Worm (Caenorhabditis elegans) whole organism, L4 larva: ENCODE measurements around the gene mrps-31.

Experiments used
- D1046.2 ChIP-seq: fragments of 200-800 bp; sonication (Bioruptor generic); IDR thresholded peaks from 2 replicates; pipeline ENCODE4 v1.3.6; 2022; ENCODE audit warnings: missing genetic modification characterization, missing compliant biosample characterization
- R02D3.7 ChIP-seq: fragments of 150-350 bp; sonication (generic microtip); optimal IDR thresholded peaks from 3 replicates; lab custom pipeline; 2014; ENCODE audit warnings: missing biosample characterization, missing genetic modification characterization
- ZK337.2 ChIP-seq: fragments of 200-800 bp; sonication (Bioruptor generic); IDR thresholded peaks from 2 replicates; pipeline ENCODE4 v1.3.6; 2022; ENCODE audit warnings: missing genetic modification reagents, missing genetic modification characterization, missing compliant biosample characterization
- ama-1 ChIP-seq: fragments of 150-350 bp; optimal IDR thresholded peaks from 2 replicates; lab custom pipeline; 2014; ENCODE audit warnings: inconsistent platforms, mixed read lengths
- arid-1 ChIP-seq: fragments of 200-800 bp; sonication (Bioruptor generic); conservative IDR thresholded peaks from 2 replicates; pipeline ENCODE4 v1.3.6; 2022; ENCODE audit warnings: missing genetic modification reagents, missing genetic modification characterization, missing compliant biosample characterization
- ceh-20 ChIP-seq: fragments of 200-800 bp; sonication (Bioruptor generic); IDR thresholded peaks from 2 replicates; pipeline ENCODE4 v1.3.6; 2022; ENCODE audit warnings: missing genetic modification reagents, missing genetic modification characterization, missing compliant biosample characterization
- ceh-32 ChIP-seq: sonication (generic microtip); optimal IDR thresholded peaks from 2 replicates; lab custom pipeline; 2016; ENCODE audit warnings: mild to moderate bottlenecking, missing genetic modification characterization, missing compliant biosample characterization; ENCODE audit not compliant: poor library complexity
- ceh-44 ChIP-seq: fragments of 200-800 bp; sonication (Bioruptor generic); IDR thresholded peaks from 2 replicates; pipeline ENCODE4 v1.3.6; 2022; ENCODE audit warnings: missing genetic modification reagents, missing genetic modification characterization, missing compliant biosample characterization
- ces-1 ChIP-seq: fragments of 150-350 bp; sonication (generic microtip); optimal IDR thresholded peaks from 4 replicates; lab custom pipeline; 2014; ENCODE audit warnings: missing biosample characterization, missing genetic modification reagents, missing genetic modification characterization
- cey-2 ChIP-seq: sonication (generic microtip); optimal IDR thresholded peaks from 3 replicates; lab custom pipeline; 2017; ENCODE audit warnings: missing genetic modification characterization, mild to moderate bottlenecking, missing compliant biosample characterization, antibody characterized with exemption, borderline replicate concordance; ENCODE audit not compliant: insufficient read depth
- daf-12 ChIP-seq: fragments of 150-350 bp; optimal IDR thresholded peaks from 2 replicates; lab custom pipeline; 2014; ENCODE audit warnings: missing biosample characterization, missing genetic modification reagents, missing genetic modification characterization
- daf-16 ChIP-seq, 3 experiments: sonication (generic microtip); optimal IDR thresholded peaks; 2 replicates each; lab custom pipeline; 2016 to 2017; ENCODE audit warnings: missing genetic modification characterization in 3 of 3, missing genetic modification reagents in 3 of 3, mild to moderate bottlenecking in 2 of 3, missing compliant biosample characterization in 2 of 3, missing biosample characterization in 1 of 3, moderate library complexity in 1 of 3
- dmd-6 ChIP-seq: fragments of 200-800 bp; sonication (Bioruptor generic); IDR thresholded peaks from 2 replicates; pipeline ENCODE4 v1.3.6; 2022; ENCODE audit warnings: missing genetic modification reagents, missing genetic modification characterization, missing compliant biosample characterization
- duxl-1 ChIP-seq: sonication (generic microtip); optimal IDR thresholded peaks from 2 replicates; lab custom pipeline; 2016; ENCODE audit warnings: mild to moderate bottlenecking, missing genetic modification characterization, moderate library complexity, missing compliant biosample characterization; ENCODE audit not compliant: poor library complexity
- dve-1 ChIP-seq: sonication (generic microtip); optimal IDR thresholded peaks from 2 replicates; lab custom pipeline; 2017; ENCODE audit warnings: antibody characterized with exemption, mild to moderate bottlenecking, missing genetic modification characterization, missing compliant biosample characterization; ENCODE audit not compliant: insufficient read depth
- egl-43 ChIP-seq: fragments of 200-800 bp; sonication (Bioruptor generic); IDR thresholded peaks from 2 replicates; pipeline ENCODE4 v1.3.6; 2022; ENCODE audit warnings: missing genetic modification reagents, missing genetic modification characterization, missing compliant biosample characterization
- hlh-30 ChIP-seq: sonication (generic microtip); optimal IDR thresholded peaks from 2 replicates; lab custom pipeline; 2017; ENCODE audit warnings: antibody characterized with exemption, mild to moderate bottlenecking, missing genetic modification characterization, missing compliant biosample characterization; ENCODE audit not compliant: insufficient read depth
- jun-1 ChIP-seq: fragments of 150-350 bp; optimal IDR thresholded peaks from 2 replicates; lab custom pipeline; 2014; ENCODE audit warnings: missing biosample characterization, missing genetic modification reagents, missing genetic modification characterization
- lim-7 ChIP-seq: fragments of 200-800 bp; sonication (Bioruptor generic); IDR thresholded peaks from 2 replicates; pipeline ENCODE4 v1.3.6; 2022; ENCODE audit warnings: missing genetic modification characterization, missing compliant biosample characterization
- lin-13 ChIP-seq: fragments of 150-350 bp; optimal IDR thresholded peaks from 2 replicates; lab custom pipeline; 2014; ENCODE audit warnings: missing biosample characterization, missing genetic modification reagents, missing genetic modification characterization
- lin-15B ChIP-seq: fragments of 150-350 bp; sonication (generic microtip); optimal IDR thresholded peaks from 3 replicates; lab custom pipeline; 2014; ENCODE audit warnings: missing biosample characterization, missing genetic modification characterization
- lin-38 ChIP-seq: fragments of 200-800 bp; sonication (Bioruptor generic); IDR thresholded peaks from 2 replicates; pipeline ENCODE4 v1.3.6; 2022; ENCODE audit warnings: missing genetic modification reagents, missing genetic modification characterization, missing compliant biosample characterization
- lir-3 ChIP-seq: sonication (generic microtip); optimal IDR thresholded peaks from 2 replicates; lab custom pipeline; 2016; ENCODE audit warnings: mild to moderate bottlenecking, missing genetic modification characterization, missing compliant biosample characterization
- mep-1 ChIP-seq: fragments of 150-350 bp; sonication (generic microtip); optimal IDR thresholded peaks from 3 replicates; lab custom pipeline; 2014; ENCODE audit warnings: missing biosample characterization, missing genetic modification characterization
- mes-2 ChIP-seq: sonication (generic microtip); optimal IDR thresholded peaks from 2 replicates; lab custom pipeline; 2016; ENCODE audit warnings: missing genotype, mild to moderate bottlenecking, missing genetic modification characterization, missing compliant biosample characterization; ENCODE audit not compliant: poor library complexity, severe bottlenecking
- mxl-2 ChIP-seq: fragments of 200-800 bp; sonication (Bioruptor generic); conservative IDR thresholded peaks from 2 replicates; pipeline ENCODE4 v1.3.6; 2022; ENCODE audit warnings: missing genetic modification reagents, missing genetic modification characterization, missing compliant biosample characterization
- nhr-10 ChIP-seq: fragments of 150-350 bp; optimal IDR thresholded peaks from 2 replicates; lab custom pipeline; 2014; ENCODE audit warnings: missing biosample characterization, missing genetic modification characterization
- nhr-102 ChIP-seq: sonication (generic microtip); optimal IDR thresholded peaks from 2 replicates; lab custom pipeline; 2016; ENCODE audit warnings: mild to moderate bottlenecking, missing genetic modification characterization, moderate library complexity, missing compliant biosample characterization
- nhr-237 ChIP-seq: sonication (generic microtip); optimal IDR thresholded peaks from 2 replicates; lab custom pipeline; 2017; ENCODE audit warnings: missing biosample characterization, missing genetic modification characterization
- nhr-28 ChIP-seq: fragments of 150-350 bp; optimal IDR thresholded peaks from 2 replicates; lab custom pipeline; 2014; ENCODE audit warnings: missing biosample characterization, missing genetic modification characterization
- nhr-41 ChIP-seq: fragments of 200-800 bp; sonication (Bioruptor generic); IDR thresholded peaks from 2 replicates; pipeline ENCODE4 v1.3.6; 2022; ENCODE audit warnings: missing genetic modification reagents, missing genetic modification characterization, missing compliant biosample characterization
- nhr-48 ChIP-seq: sonication (generic microtip); optimal IDR thresholded peaks from 2 replicates; lab custom pipeline; 2016; ENCODE audit warnings: mild to moderate bottlenecking, missing genetic modification characterization, missing compliant biosample characterization
- nhr-76 ChIP-seq: fragments of 150-350 bp; optimal IDR thresholded peaks from 2 replicates; lab custom pipeline; 2014; ENCODE audit warnings: missing biosample characterization, missing genetic modification characterization
- nhr-77 ChIP-seq: fragments of 150-350 bp; optimal IDR thresholded peaks from 2 replicates; lab custom pipeline; 2014; ENCODE audit warnings: missing biosample characterization, missing genetic modification characterization
- pha-4 ChIP-seq, 2 experiments: fragments of 150-350 bp in 1 of 2; fragments of 200-800 bp in 1 of 2; sonication (Bioruptor generic) in 1 of 2; IDR thresholded peaks in 1 of 2; optimal IDR thresholded peaks in 1 of 2; 2 replicates each; pipeline versions ENCODE4 v1.3.6 to Lab custom; 2014 to 2022; ENCODE audit warnings: missing genetic modification characterization in 2 of 2, missing genetic modification reagents in 2 of 2, missing biosample characterization in 1 of 2, missing compliant biosample characterization in 1 of 2
- php-3 ChIP-seq: fragments of 200-800 bp; sonication (Bioruptor generic); IDR thresholded peaks from 2 replicates; pipeline ENCODE4 v1.3.6; 2022; ENCODE audit warnings: missing genetic modification reagents, missing genetic modification characterization, missing compliant biosample characterization
- pqm-1 ChIP-seq: sonication (generic microtip); optimal IDR thresholded peaks from 2 replicates; lab custom pipeline; 2017; ENCODE audit warnings: missing biosample characterization, missing genetic modification characterization
- rbr-2 ChIP-seq: sonication (generic microtip); optimal IDR thresholded peaks from 2 replicates; lab custom pipeline; 2016; ENCODE audit warnings: missing genotype, missing genetic modification characterization, missing compliant biosample characterization
- unc-62 ChIP-seq, 3 experiments: fragments of 150-350 bp in 1 of 3; sonication (generic microtip); optimal IDR thresholded peaks in 2 of 3; peaks in 1 of 3; 1 replicate in 1 of 3; 2 replicates in 2 of 3; lab custom pipeline; 2014 to 2017; ENCODE audit warnings: missing biosample characterization in 3 of 3, missing genetic modification characterization in 3 of 3, missing genetic modification reagents in 3 of 3, missing genotype in 1 of 3
- vab-7 ChIP-seq: fragments of 200-800 bp; sonication (Bioruptor generic); IDR thresholded peaks from 2 replicates; pipeline ENCODE4 v1.3.6; 2022; ENCODE audit warnings: missing genetic modification reagents, missing genetic modification characterization, missing compliant biosample characterization
- zag-1 ChIP-seq: fragments of 150-350 bp; optimal IDR thresholded peaks from 2 replicates; lab custom pipeline; 2014; ENCODE audit warnings: missing biosample characterization, missing genetic modification characterization
- zip-2 ChIP-seq: fragments of 150-350 bp; optimal IDR thresholded peaks from 2 replicates; lab custom pipeline; 2014; ENCODE audit warnings: missing biosample characterization, missing genetic modification characterization

The mrps-31 gene

ce11 chrIII:3649305-3649704 is 19.1 kb upstream of the mrps-31 start:
- TF ChIP-seq cey-2 (tag; lab: Kevin White, UChicago) (no peak), jun-1 (no peak), pqm-1 (tag; lab: Kevin White, UChicago) (peak; percentile 88), vab-7 (no peak), egl-43 (no peak), rbr-2 (tag; lab: Kevin White, UChicago) (no peak), hlh-30 (no peak), nhr-28 (tag; lab: Kevin White, UChicago) (peak; percentile 60), R02D3.7 (tag; lab: Kevin White, UChicago) (no peak), dve-1 (peak; percentile 24), mxl-2 (GFP tag; lab: Robert Waterston, UW) (no peak), php-3 (GFP tag; lab: Robert Waterston, UW) (no peak), lin-13 (GFP tag; lab: Kevin White, UChicago) (no peak), nhr-48 (no peak), dmd-6 (GFP tag; lab: Robert Waterston, UW) (peak; percentile 74), D1046.2 (GFP tag; lab: Robert Waterston, UW) (no peak), nhr-10 (tag; lab: Kevin White, UChicago) (no peak), ceh-20 (GFP tag; lab: Robert Waterston, UW) (no peak), lin-15B (tag; lab: Kevin White, UChicago) (no peak), lir-3 (tag; lab: Kevin White, UChicago) (no peak)

- TF ChIP-seq zag-1 (tag; lab: Kevin White, UChicago): no peak
- no peak for TF ChIP-seq ceh-32 (tag; lab: Kevin White, UChicago)
- TF ChIP-seq pqm-1 (tag; lab: Kevin White, UChicago): no peak
- TF ChIP-seq pha-4 (GFP tag; IDR thresholded peaks at IDR 0.05; lab: Robert Waterston, UW): no peak
- no peak for TF ChIP-seq pha-4 (tag; optimal IDR thresholded peaks at IDR 0.05; lab: Kevin White, UChicago)
- no peak for TF ChIP-seq nhr-28 (tag; lab: Kevin White, UChicago)
- no peak for TF ChIP-seq duxl-1 (tag; lab: Kevin White, UChicago)
- TF ChIP-seq, all 104 proteins: peak for 0
Observed at ce11 chrIII:3644075-3644474, 13.9 kb upstream of the mrps-31 start, which contains the start of gene unc-93. TSS of gene unc-93 (plus strand) at chrIII:3644375.

ce11 chrIII:3643602-3644001 is 13.4 kb upstream of the mrps-31 start:
- TF ChIP-seq nhr-48 (no peak), daf-16 (GFP tag; optimal IDR thresholded peaks at IDR 0.05; lab: Kevin White, UChicago) (no peak), daf-16 (tag; optimal IDR thresholded peaks at IDR 0.05; lab: Kevin White, UChicago) (no peak), lim-7 (GFP tag; lab: Robert Waterston, UW) (no peak)

ce11 chrIII:3637251-3637989 is 7.2 kb upstream of the mrps-31 start:
- no peak for TF ChIP-seq mes-2 (tag; lab: Kevin White, UChicago)
- TF ChIP-seq ama-1 (lab: Kevin White, UChicago): no peak
- TF ChIP-seq arid-1 (GFP tag; lab: Robert Waterston, UW): no peak
- TF ChIP-seq php-3 (GFP tag; lab: Robert Waterston, UW): no peak
- TF ChIP-seq ZK337.2 (GFP tag; lab: Robert Waterston, UW): no peak
- TF ChIP-seq cey-2 (tag; lab: Kevin White, UChicago): no peak
- no peak for TF ChIP-seq ceh-44 (GFP tag; lab: Robert Waterston, UW)
- no peak for TF ChIP-seq daf-16 (GFP tag; optimal IDR thresholded peaks at IDR 0.05; lab: Kevin White, UChicago)
- peak; percentile 41 for TF ChIP-seq daf-16 (tag; optimal IDR thresholded peaks at IDR 0.05; lab: Kevin White, UChicago)
- TF ChIP-seq nhr-77 (tag; lab: Kevin White, UChicago): no peak
- no peak for TF ChIP-seq nhr-41 (GFP tag; lab: Robert Waterston, UW)
- no peak for TF ChIP-seq daf-12 (tag; lab: Kevin White, UChicago)
- no peak for TF ChIP-seq jun-1
- TF ChIP-seq zip-2 (tag; lab: Kevin White, UChicago): no peak
- peak in 1 of 2 experiments; percentile 88 for TF ChIP-seq unc-62 (GFP tag; optimal IDR thresholded peaks at IDR 0.05 in 1 of 2; lab: Kevin White, UChicago)
- no peak for TF ChIP-seq unc-62 (tag; optimal IDR thresholded peaks at IDR 0.05; lab: Kevin White, UChicago)
- peak; percentile 10 for TF ChIP-seq mep-1 (tag; lab: Kevin White, UChicago)
- TF ChIP-seq nhr-76 (tag; lab: Kevin White, UChicago): no peak
- TF ChIP-seq nhr-102 (tag; lab: Kevin White, UChicago): no peak
- TF ChIP-seq ces-1 (GFP tag; lab: Kevin White, UChicago): no peak
- no peak for TF ChIP-seq nhr-237 (tag; lab: Kevin White, UChicago)
- no peak for TF ChIP-seq lin-38 (GFP tag; lab: Robert Waterston, UW)
